Worm (Caenorhabditis elegans) whole organism, late embryonic: ENCODE data around the gene deg-1.
A peak's percentile ranks its signal among the peaks of the same experiment; 100 is the strongest.

Experiments used
- C08G9.2 ChIP-seq: sonication (generic microtip); optimal IDR thresholded peaks from 2 replicates; lab custom pipeline; 2016; ENCODE audit warnings: mild to moderate bottlenecking, missing genetic modification characterization, moderate library complexity, missing compliant biosample characterization
- C38D4.7 ChIP-seq: fragments of 200-800 bp; sonication (Bioruptor generic); optimal IDR thresholded peaks from 2 replicates; lab custom pipeline; 2018; ENCODE audit warnings: mild to moderate bottlenecking, missing genetic modification characterization, moderate library complexity, missing compliant biosample characterization
- K09A11.1 ChIP-seq: sonication (generic microtip); optimal IDR thresholded peaks from 2 replicates; lab custom pipeline; 2017; ENCODE audit warnings: antibody characterized with exemption, mild to moderate bottlenecking, missing genetic modification characterization, missing compliant biosample characterization; ENCODE audit not compliant: insufficient read depth
- ahr-1 ChIP-seq: sonication (generic microtip); optimal IDR thresholded peaks from 2 replicates; lab custom pipeline; 2016; ENCODE audit warnings: missing genetic modification characterization, missing compliant biosample characterization
- ama-1 ChIP-seq: fragments of 150-350 bp; optimal IDR thresholded peaks from 2 replicates; lab custom pipeline; 2014
- ceh-14 ChIP-seq: sonication (generic microtip); optimal IDR thresholded peaks from 2 replicates; lab custom pipeline; 2016; ENCODE audit warnings: missing genotype, missing genetic modification characterization, missing compliant biosample characterization
- ceh-18 ChIP-seq: sonication (generic microtip); optimal IDR thresholded peaks from 2 replicates; lab custom pipeline; 2016; ENCODE audit warnings: missing genetic modification characterization, missing compliant biosample characterization
- ceh-19 ChIP-seq: fragments of 200-800 bp; sonication (Bioruptor generic); optimal IDR thresholded peaks from 2 replicates; lab custom pipeline; 2018; ENCODE audit warnings: mild to moderate bottlenecking, missing genetic modification characterization, missing compliant biosample characterization
- ceh-2 ChIP-seq: sonication (generic microtip); optimal IDR thresholded peaks from 2 replicates; lab custom pipeline; 2016; ENCODE audit warnings: missing genotype, missing genetic modification characterization, missing compliant biosample characterization
- ceh-22 ChIP-seq: sonication (generic microtip); optimal IDR thresholded peaks from 2 replicates; lab custom pipeline; 2017; ENCODE audit warnings: missing biosample characterization, missing genetic modification characterization
- ceh-31 ChIP-seq: sonication (generic microtip); optimal IDR thresholded peaks from 2 replicates; lab custom pipeline; 2016; ENCODE audit warnings: missing genetic modification characterization, missing compliant biosample characterization
- ceh-34 ChIP-seq: sonication (generic microtip); optimal IDR thresholded peaks from 2 replicates; lab custom pipeline; 2016; ENCODE audit warnings: mild to moderate bottlenecking, missing genetic modification characterization, missing compliant biosample characterization
- ceh-48 ChIP-seq: sonication (generic microtip); optimal IDR thresholded peaks from 2 replicates; lab custom pipeline; 2016; ENCODE audit warnings: missing genetic modification characterization, inconsistent platforms, missing compliant biosample characterization
- dve-1 ChIP-seq: sonication (generic microtip); optimal IDR thresholded peaks from 2 replicates; lab custom pipeline; 2017; ENCODE audit warnings: antibody characterized with exemption, mild to moderate bottlenecking, missing genetic modification characterization, missing compliant biosample characterization
- elt-2 ChIP-seq: sonication (generic microtip); optimal IDR thresholded peaks from 2 replicates; lab custom pipeline; 2016; ENCODE audit warnings: missing genetic modification reagents, missing genetic modification characterization, missing compliant biosample characterization
- eyg-1 ChIP-seq: sonication (generic microtip); optimal IDR thresholded peaks from 2 replicates; lab custom pipeline; 2016; ENCODE audit warnings: missing genotype, missing genetic modification characterization, missing compliant biosample characterization
- fax-1 ChIP-seq: sonication (generic microtip); optimal IDR thresholded peaks from 2 replicates; lab custom pipeline; 2016; ENCODE audit warnings: missing genotype, missing genetic modification characterization, missing compliant biosample characterization
- fkh-10 ChIP-seq: fragments of 150-350 bp; optimal IDR thresholded peaks from 2 replicates; lab custom pipeline; 2014; ENCODE audit warnings: missing biosample characterization, missing genetic modification reagents, missing genetic modification characterization
- fkh-6 ChIP-seq: sonication (generic microtip); optimal IDR thresholded peaks from 2 replicates; lab custom pipeline; 2016; ENCODE audit warnings: missing genetic modification characterization, missing compliant biosample characterization
- hlh-6 ChIP-seq: sonication (generic microtip); optimal IDR thresholded peaks from 2 replicates; lab custom pipeline; 2016; ENCODE audit warnings: missing genotype, missing genetic modification characterization, missing compliant biosample characterization
- hlh-8 ChIP-seq: sonication (generic microtip); optimal IDR thresholded peaks from 2 replicates; lab custom pipeline; 2016; ENCODE audit warnings: missing genotype, missing genetic modification characterization, missing compliant biosample characterization
- lim-6 ChIP-seq: sonication (generic microtip); optimal IDR thresholded peaks from 2 replicates; lab custom pipeline; 2016; ENCODE audit warnings: missing genetic modification characterization, missing compliant biosample characterization
- lin-11 ChIP-seq: fragments of 200-800 bp; sonication (Bioruptor generic); optimal IDR thresholded peaks from 2 replicates; lab custom pipeline; 2018; ENCODE audit warnings: mild to moderate bottlenecking, missing genetic modification characterization, missing compliant biosample characterization
- mec-3 ChIP-seq: sonication (generic microtip); optimal IDR thresholded peaks from 2 replicates; lab custom pipeline; 2016; ENCODE audit warnings: borderline replicate concordance, missing genetic modification characterization, missing compliant biosample characterization
- nhr-11 ChIP-seq: fragments of 150-350 bp; optimal IDR thresholded peaks from 2 replicates; lab custom pipeline; 2014; ENCODE audit warnings: missing biosample characterization, missing genetic modification characterization
- odd-2 ChIP-seq: sonication (generic microtip); optimal IDR thresholded peaks from 2 replicates; lab custom pipeline; 2017; ENCODE audit warnings: antibody characterized with exemption, mild to moderate bottlenecking, missing genetic modification characterization, missing compliant biosample characterization
- pag-3 ChIP-seq: sonication (generic microtip); optimal IDR thresholded peaks from 2 replicates; lab custom pipeline; 2016; ENCODE audit warnings: missing compliant biosample characterization, missing genetic modification characterization, borderline replicate concordance
- pat-9 ChIP-seq: fragments of 200-800 bp; sonication (Bioruptor generic); optimal IDR thresholded peaks from 2 replicates; lab custom pipeline; 2018; ENCODE audit warnings: mild to moderate bottlenecking, missing genetic modification characterization, moderate library complexity, missing compliant biosample characterization
- pax-1 ChIP-seq: fragments of 150-350 bp; optimal IDR thresholded peaks from 2 replicates; lab custom pipeline; 2014; ENCODE audit warnings: missing biosample characterization, missing genetic modification characterization
- pha-2 ChIP-seq: sonication (generic microtip); optimal IDR thresholded peaks from 2 replicates; lab custom pipeline; 2017; ENCODE audit warnings: mild to moderate bottlenecking, missing genetic modification characterization, missing compliant biosample characterization
- pha-4 ChIP-seq: fragments of 150-350 bp; optimal IDR thresholded peaks from 2 replicates; lab custom pipeline; 2018; ENCODE audit warnings: missing biosample characterization, missing genetic modification reagents, missing genetic modification characterization
- pqm-1 ChIP-seq: sonication (generic microtip); optimal IDR thresholded peaks from 2 replicates; lab custom pipeline; 2016; ENCODE audit warnings: missing genetic modification characterization, missing compliant biosample characterization
- pros-1 ChIP-seq: fragments of 150-350 bp; optimal IDR thresholded peaks from 2 replicates; lab custom pipeline; 2014; ENCODE audit warnings: missing biosample characterization, missing genetic modification reagents, missing genetic modification characterization
- ref-2 ChIP-seq: sonication (generic microtip); optimal IDR thresholded peaks from 2 replicates; lab custom pipeline; 2016; ENCODE audit warnings: missing genetic modification characterization, missing compliant biosample characterization
- rnt-1 ChIP-seq: sonication (generic microtip); optimal IDR thresholded peaks from 2 replicates; lab custom pipeline; 2016; ENCODE audit warnings: missing genetic modification characterization, missing compliant biosample characterization
- sox-2 ChIP-seq: fragments of 200-800 bp; sonication (Bioruptor generic); IDR thresholded peaks from 2 replicates; pipeline ENCODE4 v1.3.6; 2022; ENCODE audit warnings: missing genetic modification reagents, missing genetic modification characterization, missing compliant biosample characterization
- syd-9 ChIP-seq: sonication (generic microtip); optimal IDR thresholded peaks from 2 replicates; lab custom pipeline; 2016; ENCODE audit warnings: mild to moderate bottlenecking, missing genetic modification characterization, moderate library complexity, missing compliant biosample characterization
- tbx-2 ChIP-seq: sonication (generic microtip); optimal IDR thresholded peaks from 2 replicates; lab custom pipeline; 2016; ENCODE audit warnings: missing genetic modification characterization, missing compliant biosample characterization
- unc-42 ChIP-seq: sonication (generic microtip); optimal IDR thresholded peaks from 2 replicates; lab custom pipeline; 2016; ENCODE audit warnings: missing genotype, missing genetic modification characterization, missing compliant biosample characterization
- unc-55 ChIP-seq: sonication (generic microtip); optimal IDR thresholded peaks from 2 replicates; lab custom pipeline; 2017; ENCODE audit warnings: missing biosample characterization, missing genetic modification reagents, missing genetic modification characterization
- zip-5 ChIP-seq: sonication (generic microtip); optimal IDR thresholded peaks from 2 replicates; lab custom pipeline; 2016; ENCODE audit warnings: missing genetic modification characterization, missing compliant biosample characterization
- ztf-16 ChIP-seq: sonication (generic microtip); optimal IDR thresholded peaks from 2 replicates; lab custom pipeline; 2017; ENCODE audit warnings: missing genetic modification characterization, missing compliant biosample characterization

The deg-1 gene

DNA sequence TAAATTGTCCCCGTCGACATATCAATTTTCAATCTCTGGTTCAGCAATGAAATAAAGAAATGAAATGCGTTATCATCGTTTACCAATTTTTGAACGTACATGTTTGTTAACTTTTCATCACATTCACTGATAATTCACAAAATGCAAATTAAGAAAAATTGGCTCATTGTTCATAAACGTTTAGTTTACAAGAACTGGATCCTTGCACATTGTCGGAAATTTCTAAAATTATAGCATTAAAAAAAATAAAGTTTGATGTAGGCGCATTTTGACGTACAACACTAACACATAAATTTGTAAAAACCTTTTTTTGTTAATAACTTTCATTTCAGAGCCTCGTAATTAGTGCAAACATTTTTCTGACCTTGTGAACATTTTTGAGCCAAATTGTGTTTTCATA lies 46.8 kb downstream of the deg-1 start, which contains the start of gene gpx-7:
TSS of gene gpx-7 (minus strand) at position 101 of the 400 bp plus-strand sequence.
- TF ChIP-seq ceh-34 (tag; lab: Kevin White, UChicago), result no peak
- no peak for TF ChIP-seq ceh-22
- no peak for TF ChIP-seq C08G9.2 (tag; lab: Kevin White, UChicago)
- no peak for TF ChIP-seq nhr-11 (tag; lab: Kevin White, UChicago)
- TF ChIP-seq lin-11 (tag; lab: Kevin White, UChicago), result no peak
- TF ChIP-seq ceh-18 (tag; lab: Kevin White, UChicago), result no peak

DNA sequence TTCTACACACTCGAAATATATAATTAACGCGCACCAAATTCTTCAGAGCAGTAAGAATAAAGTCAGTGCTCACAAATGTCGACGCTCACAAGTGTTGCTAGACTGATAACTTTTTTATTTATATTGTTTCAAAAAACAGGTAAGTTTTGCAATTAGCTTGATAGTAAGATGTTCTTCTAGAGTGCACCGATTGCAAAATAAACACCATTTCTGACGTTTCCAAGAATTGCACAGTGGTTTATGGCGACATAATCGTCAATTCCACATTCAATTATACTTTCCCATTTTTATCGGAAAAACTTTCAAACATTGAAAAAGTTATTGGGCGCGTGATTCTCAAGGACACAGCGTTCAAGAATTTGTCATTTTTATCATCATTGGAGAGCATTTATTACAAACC lies 47.5 kb downstream of the deg-1 start:
- TF ChIP-seq unc-42 (no peak), ceh-22 (no peak), K09A11.1 (tag; lab: Kevin White, UChicago) (no peak), ceh-34 (tag; lab: Kevin White, UChicago) (no peak), fkh-10 (GFP tag; lab: Kevin White, UChicago) (no peak), ceh-14 (tag; lab: Kevin White, UChicago) (no peak), pros-1 (tag; lab: Kevin White, UChicago) (no peak)

DNA sequence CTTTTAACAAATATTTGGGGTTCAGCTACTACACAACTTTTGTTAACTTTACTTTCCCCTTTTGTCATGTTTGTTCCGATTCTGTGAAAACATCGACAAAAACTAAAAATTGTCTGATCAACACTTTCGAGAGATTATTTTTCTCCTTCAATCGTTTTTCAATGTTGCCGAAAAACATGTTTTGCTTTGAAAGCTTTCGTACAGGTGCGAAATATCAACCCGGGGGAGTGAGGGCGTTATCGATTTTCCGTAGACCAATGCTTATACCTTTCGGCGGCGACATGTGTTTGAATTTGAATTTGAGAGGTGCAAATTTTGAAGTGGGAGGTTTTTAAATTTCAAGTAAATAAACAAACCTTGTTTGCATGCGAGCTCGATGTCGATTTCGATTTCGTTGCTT lies 55.5 kb downstream of the deg-1 start:
- no peak for TF ChIP-seq pha-2 (tag; lab: Kevin White, UChicago)
- TF ChIP-seq zip-5, result no peak
- TF ChIP-seq ceh-19 (GFP tag; lab: Kevin White, UChicago), result no peak
- no peak for TF ChIP-seq ceh-31 (tag; lab: Kevin White, UChicago)
- no peak for TF ChIP-seq mec-3 (tag; lab: Kevin White, UChicago)
- TF ChIP-seq eyg-1 (tag; lab: Kevin White, UChicago), result no peak
- no peak for TF ChIP-seq ahr-1 (tag; lab: Kevin White, UChicago)
- no peak for TF ChIP-seq rnt-1 (tag; lab: Kevin White, UChicago)
- no peak for TF ChIP-seq C38D4.7 (GFP tag; lab: Kevin White, UChicago)
- no peak for TF ChIP-seq syd-9
- no peak for TF ChIP-seq sox-2 (GFP tag; lab: Robert Waterston, UW)
- no peak for TF ChIP-seq pha-4 (tag; lab: Kevin White, UChicago)
- TF ChIP-seq hlh-6, result no peak
- no peak for TF ChIP-seq pat-9 (tag; lab: Kevin White, UChicago)
- no peak for TF ChIP-seq odd-2 (tag; lab: Kevin White, UChicago)
- no peak for TF ChIP-seq nhr-11 (tag; lab: Kevin White, UChicago)
- TF ChIP-seq ceh-48 (tag; lab: Kevin White, UChicago), result no peak
- no peak for TF ChIP-seq elt-2 (tag; lab: Kevin White, UChicago)
- no peak for TF ChIP-seq ceh-22
- TF ChIP-seq tbx-2 (tag; lab: Kevin White, UChicago), result no peak

DNA sequence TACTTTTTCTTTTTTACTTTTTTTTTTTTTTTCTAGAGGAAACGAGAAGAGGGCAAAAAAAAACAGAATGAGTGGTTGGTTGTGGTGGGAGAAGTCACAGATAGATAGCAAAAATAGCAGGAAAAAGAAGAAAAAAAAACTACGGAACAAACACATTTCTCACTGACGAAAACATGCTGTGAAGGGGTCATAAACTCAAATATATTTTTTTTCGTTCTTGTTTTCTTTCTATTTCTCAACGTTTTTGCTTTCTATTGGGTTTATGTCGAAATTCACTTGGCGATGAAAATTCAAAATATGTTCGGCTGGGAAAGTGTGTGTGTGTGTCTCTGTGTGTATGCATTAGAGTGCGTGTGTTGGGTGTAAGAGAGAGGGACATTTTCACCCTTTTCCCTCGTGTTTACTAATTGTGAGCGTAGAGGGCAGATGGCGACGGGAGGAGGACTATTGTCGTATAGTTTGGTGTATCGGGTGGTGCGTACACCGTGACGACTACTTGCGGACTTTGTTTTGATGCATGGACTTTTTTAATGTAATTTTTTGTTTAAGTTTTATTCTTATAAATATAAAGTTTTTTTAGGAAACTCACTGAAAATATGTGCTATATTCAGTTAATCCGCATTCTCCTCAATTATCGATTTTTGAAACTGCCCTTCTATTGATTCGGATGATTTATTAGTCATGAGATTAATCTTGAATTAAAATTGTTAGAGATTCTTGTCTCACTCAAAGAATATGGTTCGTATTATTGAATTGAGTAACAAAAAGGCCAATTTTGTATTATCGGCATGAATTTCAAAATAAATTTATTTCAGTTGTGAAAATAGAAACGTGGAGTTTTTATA lies 56.7 kb downstream of the deg-1 start:
- TF ChIP-seq pag-3 (tag; lab: Kevin White, UChicago), result no peak
- TF ChIP-seq rnt-1 (tag; lab: Kevin White, UChicago), result peak; percentile 30
- peak; percentile 39 for TF ChIP-seq ceh-2
- no peak for TF ChIP-seq zip-5
- peak; percentile 2 for TF ChIP-seq fkh-6
- TF ChIP-seq pqm-1 (tag; lab: Kevin White, UChicago), result no peak
- TF ChIP-seq unc-55 (GFP tag; lab: Kevin White, UChicago), result peak; percentile 74
- TF ChIP-seq pax-1 (tag; lab: Kevin White, UChicago), result no peak
- TF ChIP-seq lim-6 (tag; lab: Kevin White, UChicago), result no peak
- peak; percentile 64 for TF ChIP-seq ceh-31 (tag; lab: Kevin White, UChicago)
- TF ChIP-seq tbx-2 (tag; lab: Kevin White, UChicago), result peak; percentile 73
- TF ChIP-seq K09A11.1 (tag; lab: Kevin White, UChicago), result no peak
- TF ChIP-seq ceh-22, result no peak
- TF ChIP-seq pha-2 (tag; lab: Kevin White, UChicago), result no peak
- peak; percentile 23 for TF ChIP-seq hlh-8
- TF ChIP-seq ztf-16 (tag; lab: Kevin White, UChicago), result no peak
- peak; percentile 26 for TF ChIP-seq ceh-18 (tag; lab: Kevin White, UChicago)
- TF ChIP-seq dve-1, result no peak
- peak; percentile 20 for TF ChIP-seq elt-2 (tag; lab: Kevin White, UChicago)
- TF ChIP-seq fax-1, result no peak
- no peak for TF ChIP-seq ref-2
- no peak for TF ChIP-seq pha-4 (tag; lab: Kevin White, UChicago)
- peak; percentile 48 for TF ChIP-seq ceh-19 (GFP tag; lab: Kevin White, UChicago)
- TF ChIP-seq eyg-1 (tag; lab: Kevin White, UChicago), result no peak
- no peak for TF ChIP-seq fkh-10 (GFP tag; lab: Kevin White, UChicago)
- peak; percentile 41 for TF ChIP-seq pros-1 (tag; lab: Kevin White, UChicago)
- no peak for TF ChIP-seq ama-1 (lab: Kevin White, UChicago)
- TF ChIP-seq C08G9.2 (tag; lab: Kevin White, UChicago), result no peak
- peak; percentile 34 for TF ChIP-seq unc-42
